Worm (Caenorhabditis elegans): ENCODE results near the gene T23E1.3.

ce11 chrIV:3191466-3191865, 45.8 kb downstream of the T23E1.3 start, which contains the start of gene Y67D8B.2:
- TF ChIP-seq nhr-11 (tag; optimal IDR thresholded peaks at IDR 0.05) (no peak), elt-3 (tag; optimal IDR thresholded peaks at IDR 0.05) (no peak), fkh-10 (GFP tag; optimal IDR thresholded peaks at IDR 0.05) (no peak), aly-2 (tag; optimal IDR thresholded peaks at IDR 0.05) (no peak), ceh-9 (tag; optimal IDR thresholded peaks at IDR 0.05) (no peak), tbx-2 (tag; optimal IDR thresholded peaks at IDR 0.05) (no peak), ceh-82 (tag; optimal IDR thresholded peaks at IDR 0.05) (no peak)
